Fruit fly (Drosophila melanogaster): ENCODE data around the gene Ak3.

DNA sequence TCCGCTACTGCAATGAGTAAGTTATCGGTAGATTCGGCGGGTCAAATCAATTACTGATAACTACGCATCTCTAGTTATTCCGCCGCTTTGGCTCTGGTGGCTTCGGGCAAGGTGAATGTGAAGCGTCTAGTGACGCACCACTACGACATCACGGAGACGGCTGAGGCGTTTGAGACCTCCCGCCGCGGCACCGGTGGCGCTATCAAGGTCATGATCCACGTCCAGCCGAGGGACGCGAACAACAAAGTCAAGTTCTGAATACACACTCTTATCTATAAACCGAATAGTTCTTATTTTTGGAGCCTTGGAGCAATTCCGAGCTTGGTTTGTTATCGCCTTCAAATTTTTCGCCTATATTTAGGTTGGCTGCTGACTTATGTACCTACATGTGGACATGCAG lies 11.6 kb downstream of the Ak3 start:
- TF ChIP-seq CG17806 (tag; optimal IDR thresholded peaks at IDR 0.05) (no peak), Pif1A (GFP tag; optimal IDR thresholded peaks at IDR 0.05) (no peak), CG32121 (GFP tag; IDR thresholded peaks at IDR 0.05) (no peak), Snoo (tag; optimal IDR thresholded peaks at IDR 0.05) (no peak), rn (GFP tag; IDR thresholded peaks at IDR 0.05) (no peak), CG8159 (tag; optimal IDR thresholded peaks at IDR 0.05) (no peak), gl (tag; optimal IDR thresholded peaks at IDR 0.05) (no peak), CG8301 (tag; optimal IDR thresholded peaks at IDR 0.05) (no peak), CG9948 (tag; optimal IDR thresholded peaks at IDR 0.05) (no peak), fd96Ca (GFP tag; IDR thresholded peaks at IDR 0.05) (no peak), CG12605 (GFP tag; IDR thresholded peaks at IDR 0.05) (no peak), EcR (GFP tag; optimal IDR thresholded peaks at IDR 0.05) (no peak)

Measured in whole organism, pupa.